Fruit fly (Drosophila melanogaster): ENCODE results near the gene CycY.

CycY gene

dm6 chr2L:11823470-11824162, 10.0 kb upstream of the CycY start:
- TF ChIP-seq noc (tag; optimal IDR thresholded peaks at IDR 0.05) = no peak

DNA sequence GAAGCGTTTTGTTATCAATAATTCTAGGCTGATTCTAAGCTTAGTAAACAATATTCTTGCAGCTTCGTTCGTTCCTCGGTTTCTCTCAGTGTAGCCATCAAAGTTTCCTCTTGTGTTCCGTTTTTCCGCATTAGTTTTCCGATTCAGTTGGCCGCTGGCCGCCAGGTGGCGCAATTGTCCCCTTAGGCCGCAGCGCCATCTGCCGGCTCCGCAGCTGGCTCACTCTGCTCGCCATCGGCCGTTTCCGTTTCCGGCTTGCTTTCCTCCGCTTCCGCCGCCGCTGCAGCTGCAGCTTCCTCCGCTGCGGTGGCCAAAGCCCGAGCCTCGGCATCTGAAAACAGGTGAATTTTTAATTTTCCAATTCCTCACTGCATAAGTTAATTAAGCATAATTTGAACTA, 2.8 kb upstream of the CycY start:
- no peak for TF ChIP-seq noc (tag; optimal IDR thresholded peaks at IDR 0.05)

DNA sequence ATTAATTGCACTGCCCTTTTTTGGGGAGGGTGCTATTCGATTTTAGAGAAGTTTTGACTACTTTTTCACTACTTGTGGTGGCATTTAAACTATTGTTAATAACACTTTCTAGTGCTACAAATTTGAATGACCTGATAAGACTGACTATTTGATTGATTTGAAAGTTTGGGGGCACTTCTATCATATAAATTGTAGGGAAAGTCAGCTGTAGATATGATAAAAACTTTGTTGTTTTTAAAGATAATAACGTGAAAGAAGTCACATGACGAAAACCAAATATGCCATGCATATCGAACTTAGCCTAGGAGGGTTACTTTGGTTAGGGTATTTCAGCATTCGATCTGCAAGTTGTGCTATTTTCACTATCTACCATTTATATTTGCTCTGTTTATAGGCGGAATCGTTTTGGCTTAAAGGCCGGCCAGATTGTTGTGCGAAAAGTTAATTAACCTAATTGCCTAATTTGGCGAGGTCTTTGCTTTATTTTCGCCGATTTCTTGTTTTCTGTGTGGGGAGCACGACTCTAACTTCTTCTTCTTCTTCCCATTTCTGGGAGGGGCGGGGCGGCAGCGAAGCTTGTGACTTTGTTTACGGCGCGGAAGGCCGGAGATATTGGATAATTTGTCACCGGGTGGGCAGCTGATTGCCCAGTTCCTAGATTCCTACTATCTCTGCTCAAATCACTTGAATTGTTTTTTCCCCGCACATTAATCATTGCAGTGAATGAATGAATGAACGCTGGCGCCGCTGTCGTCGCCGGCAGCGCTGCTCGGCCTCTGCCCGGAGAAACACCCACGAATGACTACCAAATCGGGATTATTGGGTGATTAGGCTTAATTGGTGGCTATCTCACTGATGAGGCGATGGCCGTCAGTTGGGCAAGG, 557 bp downstream of the CycY start:
- TF ChIP-seq noc (tag; optimal IDR thresholded peaks at IDR 0.05) = peak; percentile 53

- no peak for TF ChIP-seq noc (tag; optimal IDR thresholded peaks at IDR 0.05)
Measured at dm6 chr2L:11809823-11810222, 3.8 kb downstream of the CycY start.

DNA sequence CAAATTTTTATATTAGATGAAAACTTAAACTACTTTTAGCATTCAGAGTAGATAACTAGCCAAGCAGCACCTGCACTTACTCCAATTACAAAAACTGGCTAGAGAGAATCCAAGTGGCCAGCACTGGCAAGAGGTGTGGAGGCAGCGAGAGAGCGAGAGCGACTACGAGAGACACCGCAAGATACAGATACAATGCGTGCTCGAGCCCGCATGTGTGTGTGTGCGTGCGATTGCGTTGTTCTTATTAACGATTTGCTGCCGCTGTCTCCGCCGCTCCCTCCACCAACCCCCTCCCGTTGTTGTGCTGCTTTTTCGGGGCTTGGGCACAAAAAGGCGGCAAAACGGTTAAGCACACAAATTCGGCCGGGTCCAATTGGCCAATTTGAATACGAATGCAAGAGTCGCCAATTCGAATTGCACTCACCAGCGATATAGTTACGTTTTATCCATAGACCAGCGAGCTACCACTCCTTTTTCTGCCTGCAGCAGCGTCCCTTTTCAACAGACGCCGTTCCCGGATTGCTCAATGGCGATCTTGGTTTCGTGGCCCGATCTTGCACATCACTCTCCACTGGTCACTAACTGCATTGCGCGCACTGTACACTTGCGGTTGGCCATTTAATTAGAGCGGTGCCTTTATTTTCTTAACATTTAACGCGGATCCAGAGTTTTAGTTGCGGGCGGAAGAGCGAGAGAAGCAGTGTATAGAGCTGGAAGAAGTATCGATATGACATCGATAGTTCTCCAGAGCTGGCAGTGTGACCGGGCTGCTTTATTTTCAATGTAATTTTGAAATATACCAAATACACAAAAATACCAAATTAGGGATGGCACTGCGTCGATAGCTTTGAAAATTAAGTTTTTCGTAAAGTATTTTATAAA, 4.6 kb downstream of the CycY start, which contains the start of gene crol:
Gene crol, minus strand, starts transcription at position 737 of the 882 bp plus-strand sequence.
- peak; percentile 3 for TF ChIP-seq noc (tag; optimal IDR thresholded peaks at IDR 0.05)

- TF ChIP-seq noc (tag; optimal IDR thresholded peaks at IDR 0.05) = no peak
Measured at dm6 chr2L:11808327-11808701, 5.3 kb downstream of the CycY start.

DNA sequence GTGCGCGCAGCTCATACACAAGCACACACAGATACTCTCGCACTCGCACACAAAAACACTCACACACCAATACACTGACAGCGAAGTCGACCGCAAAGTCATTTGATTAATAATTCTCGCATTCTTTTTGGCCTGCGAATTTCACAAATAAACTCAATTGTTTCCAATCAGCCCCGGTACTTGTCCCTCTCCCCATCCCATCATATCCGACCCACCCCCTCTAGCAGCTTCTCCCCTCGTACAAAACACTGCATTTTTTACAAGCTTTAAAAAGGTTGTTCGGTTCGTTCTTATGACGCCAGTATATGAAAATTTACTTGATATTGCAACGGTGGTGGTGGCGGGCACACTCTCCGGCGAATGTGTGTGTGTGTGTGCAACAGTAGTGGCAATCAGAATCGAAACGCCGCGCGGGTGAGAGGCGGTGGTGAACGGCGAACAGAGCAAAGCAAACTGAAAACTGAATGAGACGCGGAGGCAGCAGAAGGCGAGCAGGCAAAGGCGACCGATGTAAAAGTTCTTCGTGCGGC, 5.8 kb downstream of the CycY start:
- peak; percentile 60 for TF ChIP-seq noc (tag; optimal IDR thresholded peaks at IDR 0.05)

- peak; percentile 24 for TF ChIP-seq noc (tag; optimal IDR thresholded peaks at IDR 0.05)
Measured at dm6 chr2L:11806701-11807674, 6.6 kb downstream of the CycY start.

dm6 chr2L:11806022-11806700, 7.4 kb downstream of the CycY start:
- no peak for TF ChIP-seq noc (tag; optimal IDR thresholded peaks at IDR 0.05)

- TF ChIP-seq noc (tag; optimal IDR thresholded peaks at IDR 0.05) = no peak
Measured at dm6 chr2L:11804228-11805044, 9.1 kb downstream of the CycY start.

- TF ChIP-seq noc (tag; optimal IDR thresholded peaks at IDR 0.05) = no peak
Measured at dm6 chr2L:11797127-11797526, 16.5 kb downstream of the CycY start.

DNA sequence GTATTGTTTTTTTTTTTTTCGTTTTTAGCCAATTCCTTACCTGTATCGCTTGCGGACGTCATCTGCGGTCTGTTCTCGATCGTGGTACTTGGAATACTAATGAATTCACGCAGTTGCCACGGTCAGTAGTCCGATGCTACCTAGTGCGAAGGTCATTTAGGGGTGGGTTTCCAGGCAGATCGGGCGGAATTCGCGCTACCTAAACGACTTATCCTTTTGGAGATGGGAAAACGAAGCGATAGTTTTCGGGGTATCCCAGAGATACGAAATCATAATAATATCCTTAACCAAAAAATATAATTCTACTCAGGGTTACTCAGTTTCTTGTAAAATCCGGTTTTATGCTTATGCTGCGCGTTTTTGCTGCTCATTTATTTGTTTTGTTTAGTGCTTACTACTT, 19.6 kb downstream of the CycY start, which contains the start of gene CG14937:
Gene CG14937, minus strand, starts transcription at position 101 of the 400 bp plus-strand sequence.
- no peak for TF ChIP-seq noc (tag; optimal IDR thresholded peaks at IDR 0.05)

DNA sequence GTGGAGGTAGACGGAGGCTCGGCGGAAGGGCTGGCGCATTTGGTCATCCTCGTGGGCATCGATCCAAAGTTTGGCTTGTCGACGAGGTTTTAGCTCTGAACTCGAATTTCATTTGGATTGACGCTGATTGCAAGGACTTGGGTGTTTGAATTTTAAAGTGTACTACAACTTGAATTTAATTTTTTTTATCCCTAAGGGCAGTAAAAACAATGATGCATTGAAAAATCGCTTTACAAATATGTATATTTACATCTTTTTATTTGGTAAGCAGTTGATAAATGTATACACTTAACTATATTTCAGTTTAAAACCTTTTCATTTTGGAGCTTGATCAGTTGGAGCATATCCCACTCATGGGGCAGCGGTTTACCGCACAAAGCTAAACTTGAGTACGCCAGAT, 21.3 kb downstream of the CycY start, which contains the start of gene Tsp33B:
Gene Tsp33B, minus strand, starts transcription at position 101 of the 400 bp plus-strand sequence.
- no peak for TF ChIP-seq noc (tag; optimal IDR thresholded peaks at IDR 0.05)

Measured in whole organism, larva.